Fruit fly (Drosophila melanogaster): ENCODE results near the gene Mcm10.

- TF ChIP-seq CG2889 (GFP tag; IDR thresholded peaks at IDR 0.05) (no peak), crc (GFP tag; optimal IDR thresholded peaks at IDR 0.05) (no peak), CG1529 (GFP tag; optimal IDR thresholded peaks at IDR 0.05) (no peak), CG12155 (GFP tag; optimal IDR thresholded peaks at IDR 0.05) (no peak), otp (GFP tag; IDR thresholded peaks at IDR 0.05) (no peak)
These were observed 6.8 kb upstream of the Mcm10 start, which contains the start of gene CG31627 for dm6 chr2L:21172922-21173321.
